Worm (Caenorhabditis elegans) whole organism, L3 larva: Measurements from ENCODE around the gene C01G12.16.
A peak's percentile ranks its signal among the peaks of the same experiment; 100 is the strongest.

ENCODE experiments used
- R02D3.7 ChIP-seq: fragments of 150-350 bp; optimal IDR thresholded peaks from 2 replicates; lab custom pipeline; 2014; ENCODE audit warnings: missing biosample characterization, missing genetic modification characterization
- aly-2 ChIP-seq: fragments of 150-350 bp; optimal IDR thresholded peaks from 2 replicates; lab custom pipeline; 2014; ENCODE audit warnings: missing biosample characterization, missing genetic modification characterization
- ama-1 ChIP-seq: fragments of 150-350 bp; optimal IDR thresholded peaks from 2 replicates; lab custom pipeline; 2018
- ceh-16 ChIP-seq: sonication (generic microtip); optimal IDR thresholded peaks from 2 replicates; lab custom pipeline; 2017; ENCODE audit warnings: missing biosample characterization, missing genetic modification characterization
- ceh-28 ChIP-seq: fragments of 150-350 bp; optimal IDR thresholded peaks from 2 replicates; lab custom pipeline; 2014; ENCODE audit warnings: missing biosample characterization, missing genetic modification reagents, missing genetic modification characterization
- ceh-9 ChIP-seq: sonication (generic microtip); optimal IDR thresholded peaks from 2 replicates; lab custom pipeline; 2018; ENCODE audit warnings: missing biosample characterization, missing genetic modification characterization
- egl-27 ChIP-seq: sonication (generic microtip); optimal IDR thresholded peaks from 4 replicates; lab custom pipeline; 2017; ENCODE audit warnings: missing biosample characterization, missing genetic modification reagents, missing genetic modification characterization
- egl-5 ChIP-seq: fragments of 150-350 bp; optimal IDR thresholded peaks from 2 replicates; lab custom pipeline; 2017; ENCODE audit warnings: missing biosample characterization, missing genetic modification reagents, missing genetic modification characterization, inconsistent platforms
- elt-2 ChIP-seq: sonication (generic microtip); optimal IDR thresholded peaks from 2 replicates; lab custom pipeline; 2016; ENCODE audit warnings: missing genetic modification reagents, mild to moderate bottlenecking, missing genetic modification characterization, missing compliant biosample characterization
- fkh-10 ChIP-seq: sonication (generic microtip); optimal IDR thresholded peaks from 2 replicates; lab custom pipeline; 2017; ENCODE audit warnings: missing biosample characterization, missing genetic modification reagents, missing genetic modification characterization
- fkh-2 ChIP-seq: fragments of 150-350 bp; optimal IDR thresholded peaks from 2 replicates; lab custom pipeline; 2014; ENCODE audit warnings: missing biosample characterization, missing genetic modification reagents, missing genetic modification characterization
- hmg-11 ChIP-seq: sonication (generic microtip); optimal IDR thresholded peaks from 2 replicates; lab custom pipeline; 2016; ENCODE audit warnings: missing genetic modification characterization, missing compliant biosample characterization
- jun-1 ChIP-seq: fragments of 150-350 bp; optimal IDR thresholded peaks from 2 replicates; lab custom pipeline; 2014; ENCODE audit warnings: missing biosample characterization, missing genetic modification reagents, missing genetic modification characterization
- lin-15B ChIP-seq: fragments of 150-350 bp; optimal IDR thresholded peaks from 2 replicates; lab custom pipeline; 2014; ENCODE audit warnings: missing biosample characterization, missing genetic modification characterization
- lin-39 ChIP-seq: fragments of 150-350 bp; optimal IDR thresholded peaks from 2 replicates; lab custom pipeline; 2018; ENCODE audit warnings: missing biosample characterization, missing genetic modification reagents, missing genetic modification characterization
- mdl-1 ChIP-seq: fragments of 150-350 bp; optimal IDR thresholded peaks from 2 replicates; lab custom pipeline; 2014; ENCODE audit warnings: missing biosample characterization, missing genetic modification characterization
- mml-1 ChIP-seq: fragments of 150-350 bp; sonication (generic microtip); optimal IDR thresholded peaks from 3 replicates; lab custom pipeline; 2014; ENCODE audit warnings: missing biosample characterization, missing genetic modification characterization
- nfya-1 ChIP-seq: sonication (generic microtip); optimal IDR thresholded peaks from 2 replicates; lab custom pipeline; 2017; ENCODE audit warnings: missing genetic modification characterization, mild to moderate bottlenecking, missing compliant biosample characterization, antibody characterized with exemption, moderate library complexity; ENCODE audit not compliant: insufficient read depth
- nhr-11 ChIP-seq: fragments of 150-350 bp; optimal IDR thresholded peaks from 2 replicates; lab custom pipeline; 2014; ENCODE audit warnings: missing biosample characterization, missing genetic modification characterization
- nhr-23 ChIP-seq: fragments of 150-350 bp; optimal IDR thresholded peaks from 2 replicates; lab custom pipeline; 2014; ENCODE audit warnings: missing biosample characterization, missing genetic modification reagents, missing genetic modification characterization
- nhr-25 ChIP-seq: sonication (generic microtip); optimal IDR thresholded peaks from 2 replicates; lab custom pipeline; 2017; ENCODE audit warnings: missing biosample characterization, missing genetic modification characterization
- nhr-28 ChIP-seq: fragments of 150-350 bp; optimal IDR thresholded peaks from 2 replicates; lab custom pipeline; 2014; ENCODE audit warnings: missing biosample characterization, missing genetic modification characterization
- nhr-43 ChIP-seq: sonication (generic microtip); optimal IDR thresholded peaks from 2 replicates; lab custom pipeline; 2016; ENCODE audit warnings: mild to moderate bottlenecking, missing genetic modification characterization, missing compliant biosample characterization; ENCODE audit not compliant: poor library complexity, severe bottlenecking
- nhr-76 ChIP-seq: fragments of 150-350 bp; sonication (generic microtip); optimal IDR thresholded peaks from 5 replicates; lab custom pipeline; 2014; ENCODE audit warnings: missing biosample characterization, missing genetic modification characterization
- nhr-77 ChIP-seq: fragments of 150-350 bp; optimal IDR thresholded peaks from 2 replicates; lab custom pipeline; 2014; ENCODE audit warnings: missing biosample characterization, missing genetic modification characterization
- pha-4 ChIP-seq: fragments of 150-350 bp; optimal IDR thresholded peaks from 2 replicates; lab custom pipeline; 2014; ENCODE audit warnings: missing biosample characterization, missing genetic modification reagents, missing genetic modification characterization
- pqm-1 ChIP-seq: fragments of 150-350 bp; optimal IDR thresholded peaks from 2 replicates; lab custom pipeline; 2017; ENCODE audit warnings: missing biosample characterization, missing genetic modification characterization, inconsistent platforms
- sea-2 ChIP-seq: fragments of 150-350 bp; sonication (generic microtip); optimal IDR thresholded peaks from 4 replicates; lab custom pipeline; 2014; ENCODE audit warnings: missing biosample characterization, missing genetic modification reagents, missing genetic modification characterization
- skn-1 ChIP-seq: fragments of 150-350 bp; optimal IDR thresholded peaks from 2 replicates; lab custom pipeline; 2014; ENCODE audit warnings: missing biosample characterization, missing genetic modification characterization
- snpc-4 ChIP-seq: fragments of 150-350 bp; optimal IDR thresholded peaks from 2 replicates; lab custom pipeline; 2014; ENCODE audit warnings: missing biosample characterization, missing genetic modification characterization
- tbx-2 ChIP-seq: sonication (generic microtip); optimal IDR thresholded peaks from 2 replicates; lab custom pipeline; 2016; ENCODE audit warnings: mild to moderate bottlenecking, missing genetic modification characterization, missing compliant biosample characterization
- unc-62 ChIP-seq: fragments of 150-350 bp; sonication (generic microtip); optimal IDR thresholded peaks from 4 replicates; lab custom pipeline; 2014; ENCODE audit warnings: missing biosample characterization, missing genetic modification reagents, missing genetic modification characterization
- zag-1 ChIP-seq: fragments of 150-350 bp; optimal IDR thresholded peaks from 2 replicates; lab custom pipeline; 2014; ENCODE audit warnings: missing biosample characterization, missing genetic modification characterization
- ztf-4 ChIP-seq: fragments of 150-350 bp; optimal IDR thresholded peaks from 2 replicates; lab custom pipeline; 2014; ENCODE audit warnings: missing biosample characterization, missing genetic modification characterization

Gene C01G12.16

ce11 chrIII:4172210-4172609 lies 11.2 kb downstream of the C01G12.16 start:
- no peak for TF ChIP-seq nhr-11 (tag; lab: Kevin White, UChicago)
- TF ChIP-seq lin-15B (tag; lab: Kevin White, UChicago), result no peak
- no peak for TF ChIP-seq fkh-10
- no peak for TF ChIP-seq ztf-4 (tag; lab: Kevin White, UChicago)
- TF ChIP-seq pqm-1 (tag; lab: Kevin White, UChicago), result no peak
- no peak for TF ChIP-seq nhr-76 (tag; lab: Kevin White, UChicago)
- no peak for TF ChIP-seq mml-1 (tag; lab: Kevin White, UChicago)
- TF ChIP-seq mdl-1, result no peak
- TF ChIP-seq nhr-25 (tag; lab: Kevin White, UChicago), result no peak
- no peak for TF ChIP-seq ceh-9
- TF ChIP-seq egl-5 (tag; lab: Kevin White, UChicago), result no peak
- TF ChIP-seq zag-1 (tag; lab: Kevin White, UChicago), result no peak
- no peak for TF ChIP-seq nfya-1
- TF ChIP-seq snpc-4 (tag; lab: Kevin White, UChicago), result no peak
- no peak for TF ChIP-seq pha-4 (tag; lab: Kevin White, UChicago)
- TF ChIP-seq nhr-23, result no peak

DNA sequence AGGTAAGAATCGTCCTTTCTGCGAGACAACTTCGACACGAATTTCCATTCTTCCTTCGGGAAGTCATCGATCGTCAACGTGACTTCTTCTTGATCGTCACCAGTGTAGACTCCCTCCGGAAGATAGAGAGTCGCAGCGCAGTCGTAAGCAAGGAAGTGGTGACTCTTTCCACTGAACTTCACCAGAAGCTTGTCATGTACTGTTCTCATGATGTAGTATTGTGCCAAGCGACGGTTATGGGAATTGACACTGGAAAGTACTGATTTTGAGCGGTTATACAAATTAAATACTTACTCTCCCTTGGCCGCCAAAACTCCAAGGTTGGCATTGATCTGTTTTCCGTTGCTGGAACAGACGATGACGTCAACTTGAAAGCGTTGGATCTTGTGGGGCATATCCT lies 14.5 kb downstream of the C01G12.16 start:
- no peak for TF ChIP-seq nhr-28 (tag; lab: Kevin White, UChicago)
- no peak for TF ChIP-seq nhr-77 (tag; lab: Kevin White, UChicago)
- TF ChIP-seq aly-2 (tag; lab: Kevin White, UChicago), result no peak
- TF ChIP-seq snpc-4 (tag; lab: Kevin White, UChicago), result no peak
- TF ChIP-seq unc-62 (GFP tag; lab: Kevin White, UChicago), result no peak
- no peak for TF ChIP-seq nfya-1
- no peak for TF ChIP-seq egl-27 (tag; lab: Kevin White, UChicago)
- no peak for TF ChIP-seq nhr-43 (tag; lab: Kevin White, UChicago)

DNA sequence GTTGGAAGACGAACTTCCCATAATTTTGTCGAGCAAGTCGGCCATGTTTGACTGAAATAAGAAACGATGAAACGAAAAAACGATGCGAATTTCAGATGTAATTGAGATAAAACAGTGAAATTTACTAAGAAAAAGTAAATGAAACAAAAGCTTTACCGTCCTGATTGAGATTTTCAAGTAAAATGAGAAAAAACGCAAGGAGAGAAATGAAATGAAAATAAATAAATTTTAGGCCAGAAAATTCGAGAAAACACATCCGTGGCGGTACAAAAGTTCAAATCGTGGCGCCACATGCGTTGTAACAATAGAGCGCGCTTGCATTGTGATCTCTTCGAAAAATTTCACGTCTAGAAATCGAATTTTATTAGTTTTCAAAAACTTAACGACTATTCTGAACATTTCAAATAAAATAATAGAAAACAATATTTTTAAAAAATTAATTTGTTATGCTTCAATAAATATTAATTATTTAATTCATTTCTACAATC lies 15.1 kb downstream of the C01G12.16 start, which contains the start of the genes hrde-1 and C16C10.13:
hrde-1 (minus strand) TSS at position 51 of the 488 bp plus-strand sequence.
C16C10.13 (plus strand) TSS at position 332 of the 488 bp plus-strand sequence.
- no peak for TF ChIP-seq R02D3.7 (tag; lab: Kevin White, UChicago)

DNA sequence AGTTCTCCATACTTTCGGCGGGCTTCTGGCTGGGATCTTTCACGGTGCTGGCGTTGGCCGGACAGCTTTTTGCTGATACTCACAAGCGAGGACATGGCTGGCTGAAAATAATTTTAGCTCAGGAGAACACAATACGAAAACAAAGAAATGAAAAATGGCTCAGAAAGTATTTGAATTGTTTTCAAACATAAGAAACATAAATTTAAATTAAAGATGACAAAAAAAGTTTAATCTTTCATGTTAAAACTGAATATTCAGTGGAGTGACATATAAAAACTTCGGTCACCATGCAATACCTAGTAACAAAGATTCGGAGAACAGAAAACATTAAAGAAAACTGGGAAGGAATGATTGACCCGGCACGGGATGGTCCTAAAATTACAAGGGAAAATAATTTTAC lies 17.5 kb downstream of the C01G12.16 start, which contains the start of gene C16C10.2:
C16C10.2 (minus strand) TSS at position 101 of the 400 bp plus-strand sequence.
- TF ChIP-seq jun-1, result no peak
- TF ChIP-seq skn-1 (tag; lab: Kevin White, UChicago), result no peak
- no peak for TF ChIP-seq nhr-23
- TF ChIP-seq nhr-43 (tag; lab: Kevin White, UChicago), result no peak
- no peak for TF ChIP-seq lin-39 (tag; lab: Kevin White, UChicago)

ce11 chrIII:4181338-4181737 lies 20.3 kb downstream of the C01G12.16 start, which contains the start of gene C16C10.1:
TSS of gene C16C10.1 (minus strand) at chrIII:4181438.
- TF ChIP-seq jun-1 (no peak), nhr-77 (tag; lab: Kevin White, UChicago) (no peak), elt-2 (tag; lab: Kevin White, UChicago) (no peak), ceh-16 (tag; lab: Kevin White, UChicago) (no peak), hmg-11 (tag; lab: Kevin White, UChicago) (no peak), nhr-25 (tag; lab: Kevin White, UChicago) (no peak), fkh-2 (tag; lab: Kevin White, UChicago) (no peak), sea-2 (no peak), ama-1 (no peak), skn-1 (tag; lab: Kevin White, UChicago) (no peak), ztf-4 (tag; lab: Kevin White, UChicago) (no peak)

DNA sequence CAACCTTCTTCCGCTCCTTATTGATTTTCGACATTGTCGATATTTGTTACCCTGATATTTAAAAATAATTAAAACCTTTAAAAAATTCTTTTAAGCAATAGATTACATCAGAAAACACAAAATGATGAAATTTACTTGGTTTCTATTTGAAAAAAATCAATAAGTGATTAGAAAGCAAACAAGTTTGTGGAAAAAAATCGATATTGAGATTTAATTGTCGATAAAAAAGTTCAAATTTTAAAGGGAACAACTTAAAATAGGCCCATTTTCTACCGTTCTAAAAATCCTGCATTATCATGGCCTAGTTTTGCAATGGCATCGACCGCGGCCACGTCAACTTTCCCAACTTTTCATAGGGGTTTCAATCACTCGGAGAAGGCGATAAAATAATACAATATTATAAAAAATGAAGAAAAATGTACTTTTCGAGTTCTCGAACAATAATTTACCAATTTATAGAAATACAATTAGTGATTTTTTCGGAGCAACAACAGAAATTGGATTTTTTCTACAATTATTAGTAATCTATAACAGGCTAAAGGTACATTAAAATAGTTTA lies 25.8 kb downstream of the C01G12.16 start, which contains the start of gene lars-1:
lars-1 (minus strand) TSS at position 51 of the 559 bp plus-strand sequence.
- TF ChIP-seq zag-1 (tag; lab: Kevin White, UChicago), result no peak
- TF ChIP-seq lin-39 (tag; lab: Kevin White, UChicago), result no peak
- TF ChIP-seq tbx-2 (tag; lab: Kevin White, UChicago), result no peak
- TF ChIP-seq ceh-28 (tag; lab: Kevin White, UChicago), result peak; percentile 49
- peak; percentile 17 for TF ChIP-seq hmg-11 (tag; lab: Kevin White, UChicago)
- peak; percentile 22 for TF ChIP-seq nfya-1
- TF ChIP-seq lin-15B (tag; lab: Kevin White, UChicago), result peak; percentile 49
